Worm (Caenorhabditis elegans): Measurements from ENCODE around the gene C26E6.12.

- TF ChIP-seq med-1 (GFP tag; optimal IDR thresholded peaks at IDR 0.05; ENCODE audit: insufficient read depth) (no peak), klf-2 (GFP tag; conservative IDR thresholded peaks at IDR 0.05) (no peak)
Observed at ce11 chrIII:4906896-4907295, 25.2 kb downstream of the C26E6.12 start, which contains the start of gene rom-1.

All from whole organism, midembryonic.